Worm (Caenorhabditis elegans): ENCODE results near the gene cylc-1.
"Not testable (repeated sequence)": the region's sequence is repeated elsewhere in the genome, so short reads cannot be mapped to it uniquely, and the experiment has no call there.

ce11 chrIV:5225277-5225822 is at the start of gene cylc-1:
- not testable (repeated sequence) for TF ChIP-seq flt-1 (GFP tag; IDR thresholded peaks at IDR 0.05); ztf-23 (GFP tag; IDR thresholded peaks at IDR 0.05); cog-1 (tag; optimal IDR thresholded peaks at IDR 0.05); med-1 (GFP tag; optimal IDR thresholded peaks at IDR 0.05; ENCODE audit: insufficient read depth); klf-2 (GFP tag; conservative IDR thresholded peaks at IDR 0.05); ref-1 (GFP tag; conservative IDR thresholded peaks at IDR 0.05); ztf-29 (GFP tag; IDR thresholded peaks at IDR 0.05); T22C8.4 (GFP tag; IDR thresholded peaks at IDR 0.05); tab-1 (GFP tag; IDR thresholded peaks at IDR 0.05)
